Worm (Caenorhabditis elegans) whole organism, L1 larva: ENCODE measurements around the gene dsl-5.

Experiments used
- C16A3.4 ChIP-seq: fragments of 150-350 bp; optimal IDR thresholded peaks from 2 replicates; lab custom pipeline; 2014; ENCODE audit warnings: missing biosample characterization, missing genetic modification characterization
- C34B4.2 ChIP-seq: sonication (generic microtip); optimal IDR thresholded peaks from 2 replicates; lab custom pipeline; 2017; ENCODE audit warnings: mild to moderate bottlenecking, missing genetic modification characterization, missing compliant biosample characterization
- F16B12.6 ChIP-seq: fragments of 150-350 bp; optimal IDR thresholded peaks from 2 replicates; lab custom pipeline; 2014; ENCODE audit warnings: missing biosample characterization, missing genetic modification characterization
- Y116A8C.19 ChIP-seq: sonication (generic microtip); optimal IDR thresholded peaks from 2 replicates; lab custom pipeline; 2016; ENCODE audit warnings: missing compliant biosample characterization, missing genetic modification characterization, borderline replicate concordance
- aly-2 ChIP-seq: fragments of 150-350 bp; optimal IDR thresholded peaks from 2 replicates; lab custom pipeline; 2014; ENCODE audit warnings: missing biosample characterization, missing genetic modification characterization
- ama-1 ChIP-seq: fragments of 150-350 bp; optimal IDR thresholded peaks from 2 replicates; lab custom pipeline; 2014
- blmp-1 ChIP-seq: fragments of 150-350 bp; optimal IDR thresholded peaks from 2 replicates; lab custom pipeline; 2014; ENCODE audit warnings: missing biosample characterization, missing genetic modification characterization
- ceh-63 ChIP-seq: fragments of 200-800 bp; sonication (Bioruptor generic); optimal IDR thresholded peaks from 2 replicates; lab custom pipeline; 2018; ENCODE audit warnings: mild to moderate bottlenecking, missing genetic modification characterization, missing compliant biosample characterization
- ceh-8 ChIP-seq: fragments of 200-800 bp; sonication (Bioruptor generic); optimal IDR thresholded peaks from 2 replicates; lab custom pipeline; 2018; ENCODE audit warnings: mild to moderate bottlenecking, missing genetic modification characterization, moderate library complexity, missing compliant biosample characterization
- ceh-82 ChIP-seq, 3 experiments: fragments of 150-350 bp in 1 of 3; sonication (generic microtip) in 2 of 3; optimal IDR thresholded peaks; 2 replicates each; lab custom pipeline; 2014 to 2017; ENCODE audit warnings: missing biosample characterization in 3 of 3, missing genetic modification characterization in 3 of 3
- ceh-88 ChIP-seq: fragments of 200-800 bp; sonication (Bioruptor generic); IDR thresholded peaks from 2 replicates; pipeline ENCODE4 v1.3.6; 2022; ENCODE audit warnings: missing genetic modification characterization, missing compliant biosample characterization
- ceh-90 ChIP-seq: sonication (generic microtip); optimal IDR thresholded peaks from 2 replicates; lab custom pipeline; 2016; ENCODE audit warnings: missing genetic modification characterization, missing compliant biosample characterization
- dpl-1 ChIP-seq, 3 experiments: fragments of 150-350 bp in 2 of 3; sonication (generic microtip) in 1 of 3; optimal IDR thresholded peaks; 2 replicates each; lab custom pipeline; 2014 to 2017; ENCODE audit warnings: missing biosample characterization in 3 of 3, missing genetic modification characterization in 3 of 3, missing genetic modification reagents in 3 of 3
- efl-1 ChIP-seq, 4 experiments: fragments of 150-350 bp; optimal IDR thresholded peaks in 3 of 4; peaks in 1 of 4; 1 replicate in 1 of 4; 2 replicates in 3 of 4; lab custom pipeline; 2014; ENCODE audit warnings: missing biosample characterization in 2 of 4, missing genetic modification characterization in 2 of 4, missing genetic modification reagents in 2 of 4
- efl-3 ChIP-seq: fragments of 200-800 bp; sonication (Bioruptor generic); optimal IDR thresholded peaks from 2 replicates; lab custom pipeline; 2018; ENCODE audit warnings: mild to moderate bottlenecking, missing genetic modification characterization, missing compliant biosample characterization
- ets-5 ChIP-seq: fragments of 200-800 bp; sonication (Bioruptor generic); IDR thresholded peaks from 2 replicates; pipeline ENCODE4 v1.3.6; 2022; ENCODE audit warnings: missing genetic modification characterization, missing compliant biosample characterization
- fkh-10 ChIP-seq: sonication (generic microtip); optimal IDR thresholded peaks from 2 replicates; lab custom pipeline; 2017; ENCODE audit warnings: missing biosample characterization, missing genetic modification reagents, missing genetic modification characterization
- fkh-4 ChIP-seq: sonication (generic microtip); optimal IDR thresholded peaks from 2 replicates; lab custom pipeline; 2016; ENCODE audit warnings: missing compliant biosample characterization, missing genetic modification characterization, borderline replicate concordance
- fkh-8 ChIP-seq: sonication (generic microtip); optimal IDR thresholded peaks from 2 replicates; lab custom pipeline; 2016; ENCODE audit warnings: mild to moderate bottlenecking, missing genetic modification characterization, missing compliant biosample characterization
- fos-1 ChIP-seq: fragments of 150-350 bp; optimal IDR thresholded peaks from 2 replicates; lab custom pipeline; 2014; ENCODE audit warnings: missing biosample characterization, missing genetic modification characterization
- grh-1 ChIP-seq: fragments of 200-800 bp; sonication (Bioruptor generic); IDR thresholded peaks from 2 replicates; pipeline ENCODE4 v1.3.6; 2022; ENCODE audit warnings: missing genetic modification reagents, missing genetic modification characterization, missing compliant biosample characterization
- hlh-4 ChIP-seq: sonication (generic microtip); optimal IDR thresholded peaks from 2 replicates; lab custom pipeline; 2016; ENCODE audit warnings: mild to moderate bottlenecking, missing genetic modification characterization, missing compliant biosample characterization
- hpl-2 ChIP-seq: fragments of 150-350 bp; optimal IDR thresholded peaks from 2 replicates; lab custom pipeline; 2014; ENCODE audit warnings: missing biosample characterization, missing genetic modification reagents, missing genetic modification characterization
- irx-1 ChIP-seq: sonication (generic microtip); optimal IDR thresholded peaks from 2 replicates; lab custom pipeline; 2016; ENCODE audit warnings: missing genetic modification characterization, missing compliant biosample characterization
- lin-13 ChIP-seq: fragments of 150-350 bp; optimal IDR thresholded peaks from 2 replicates; lab custom pipeline; 2014; ENCODE audit warnings: missing biosample characterization, missing genetic modification reagents, missing genetic modification characterization
- lin-14 ChIP-seq: fragments of 200-800 bp; sonication (Bioruptor generic); optimal IDR thresholded peaks from 2 replicates; lab custom pipeline; 2018; ENCODE audit warnings: mild to moderate bottlenecking, missing genetic modification characterization, moderate library complexity, missing compliant biosample characterization
- lin-15B ChIP-seq: fragments of 150-350 bp; sonication (generic microtip); optimal IDR thresholded peaks from 3 replicates; lab custom pipeline; 2014; ENCODE audit warnings: missing biosample characterization, missing genetic modification characterization
- lin-35 ChIP-seq, 2 experiments: fragments of 150-350 bp; optimal IDR thresholded peaks; 2 replicates each; lab custom pipeline; 2014; ENCODE audit warnings: missing biosample characterization in 2 of 2, missing genetic modification characterization in 2 of 2, missing genetic modification reagents in 2 of 2
- lin-39 ChIP-seq: fragments of 150-350 bp; optimal IDR thresholded peaks from 2 replicates; lab custom pipeline; 2014; ENCODE audit warnings: missing biosample characterization, missing genetic modification reagents, missing genetic modification characterization
- lir-3 ChIP-seq: sonication (generic microtip); optimal IDR thresholded peaks from 2 replicates; lab custom pipeline; 2016; ENCODE audit warnings: mild to moderate bottlenecking, missing genetic modification characterization, moderate library complexity, missing compliant biosample characterization; ENCODE audit not compliant: poor library complexity
- mef-2 ChIP-seq: fragments of 150-350 bp; optimal IDR thresholded peaks from 2 replicates; lab custom pipeline; 2014; ENCODE audit warnings: missing biosample characterization, missing genetic modification characterization
- mep-1 ChIP-seq: fragments of 150-350 bp; optimal IDR thresholded peaks from 2 replicates; lab custom pipeline; 2014; ENCODE audit warnings: missing biosample characterization, missing genetic modification characterization
- nhr-11 ChIP-seq: fragments of 150-350 bp; optimal IDR thresholded peaks from 2 replicates; lab custom pipeline; 2014; ENCODE audit warnings: missing biosample characterization, missing genetic modification characterization
- nhr-20 ChIP-seq: sonication (generic microtip); optimal IDR thresholded peaks from 2 replicates; lab custom pipeline; 2016; ENCODE audit warnings: mild to moderate bottlenecking, missing genetic modification characterization, missing compliant biosample characterization
- nhr-237 ChIP-seq: fragments of 150-350 bp; optimal IDR thresholded peaks from 2 replicates; lab custom pipeline; 2014; ENCODE audit warnings: missing biosample characterization, missing genetic modification characterization
- nhr-28 ChIP-seq: fragments of 150-350 bp; optimal IDR thresholded peaks from 2 replicates; lab custom pipeline; 2014; ENCODE audit warnings: missing biosample characterization, missing genetic modification characterization
- nhr-47 ChIP-seq: sonication (generic microtip); optimal IDR thresholded peaks from 2 replicates; lab custom pipeline; 2016; ENCODE audit warnings: mild to moderate bottlenecking, missing genetic modification characterization, moderate library complexity, missing compliant biosample characterization
- nhr-71 ChIP-seq: sonication (generic microtip); optimal IDR thresholded peaks from 2 replicates; lab custom pipeline; 2016; ENCODE audit warnings: mild to moderate bottlenecking, missing genetic modification characterization, moderate library complexity, missing compliant biosample characterization
- nhr-76 ChIP-seq: sonication (generic microtip); optimal IDR thresholded peaks from 2 replicates; lab custom pipeline; 2017; ENCODE audit warnings: missing biosample characterization, missing genetic modification characterization
- nhr-77 ChIP-seq: fragments of 150-350 bp; optimal IDR thresholded peaks from 2 replicates; lab custom pipeline; 2014; ENCODE audit warnings: missing biosample characterization, missing genetic modification characterization
- nhr-84 ChIP-seq: sonication (generic microtip); optimal IDR thresholded peaks from 2 replicates; lab custom pipeline; 2017; ENCODE audit warnings: missing biosample characterization, missing genetic modification characterization
- nhr-85 ChIP-seq: sonication (generic microtip); peaks from one replicate; lab custom pipeline; 2016; ENCODE audit warnings: missing genetic modification characterization, inconsistent platforms, missing compliant biosample characterization
- skn-1 ChIP-seq: fragments of 150-350 bp; optimal IDR thresholded peaks from 2 replicates; lab custom pipeline; 2014; ENCODE audit warnings: missing biosample characterization, missing genetic modification characterization
- snu-23 ChIP-seq: sonication (generic microtip); optimal IDR thresholded peaks from 2 replicates; lab custom pipeline; 2016; ENCODE audit warnings: missing genetic modification characterization, missing compliant biosample characterization
- sptf-1 ChIP-seq: fragments of 150-350 bp; optimal IDR thresholded peaks from 2 replicates; lab custom pipeline; 2014; ENCODE audit warnings: missing biosample characterization, missing genetic modification characterization
- sup-37 ChIP-seq: fragments of 200-800 bp; sonication (Bioruptor generic); optimal IDR thresholded peaks from 2 replicates; lab custom pipeline; 2018; ENCODE audit warnings: mild to moderate bottlenecking, missing genetic modification characterization, missing compliant biosample characterization
- tbx-2 ChIP-seq: sonication (generic microtip); optimal IDR thresholded peaks from 2 replicates; lab custom pipeline; 2016; ENCODE audit warnings: missing genetic modification characterization, missing compliant biosample characterization
- tlp-1 ChIP-seq: fragments of 150-350 bp; optimal IDR thresholded peaks from 2 replicates; lab custom pipeline; 2014; ENCODE audit warnings: missing biosample characterization, missing genetic modification characterization
- unc-130 ChIP-seq: fragments of 150-350 bp; optimal IDR thresholded peaks from 2 replicates; lab custom pipeline; 2017; ENCODE audit warnings: missing biosample characterization, missing genetic modification characterization, inconsistent platforms
- unc-30 ChIP-seq: sonication (generic microtip); optimal IDR thresholded peaks from 2 replicates; lab custom pipeline; 2017; ENCODE audit warnings: missing biosample characterization, missing genetic modification characterization
- unc-62 ChIP-seq: fragments of 150-350 bp; optimal IDR thresholded peaks from 2 replicates; lab custom pipeline; 2014; ENCODE audit warnings: missing biosample characterization, missing genetic modification reagents, missing genetic modification characterization
- unc-98 ChIP-seq: fragments of 200-800 bp; sonication (Bioruptor generic); IDR thresholded peaks from 2 replicates; pipeline ENCODE4 v1.3.6; 2022; ENCODE audit warnings: missing genetic modification characterization, missing compliant biosample characterization
- ztf-11 ChIP-seq, 2 experiments: sonication (generic microtip); optimal IDR thresholded peaks; 2 replicates each; lab custom pipeline; 2016 to 2017; ENCODE audit warnings: missing genetic modification characterization in 2 of 2, missing biosample characterization in 1 of 2, missing compliant biosample characterization in 1 of 2
- ztf-4 ChIP-seq: fragments of 150-350 bp; optimal IDR thresholded peaks from 2 replicates; lab custom pipeline; 2014; ENCODE audit warnings: missing biosample characterization, missing genetic modification characterization

The dsl-5 gene

DNA sequence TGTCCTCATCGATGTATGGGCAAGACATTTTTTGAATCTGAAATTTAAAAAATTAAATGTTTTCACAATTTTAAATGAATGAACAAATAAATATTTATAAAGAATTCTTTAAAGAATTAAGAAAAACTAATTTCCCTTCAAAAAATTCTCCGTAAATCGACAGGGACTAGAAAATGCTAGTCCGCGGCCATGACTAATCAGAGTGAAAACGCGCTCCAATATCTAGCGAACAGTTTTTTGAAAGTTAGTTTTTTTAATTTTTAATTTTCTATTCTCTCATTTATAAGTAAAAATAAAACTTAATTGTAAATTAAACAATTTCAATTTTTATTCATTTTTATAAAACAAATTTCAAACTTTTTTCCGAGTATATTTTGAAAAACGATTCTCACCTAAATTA lies 28.0 kb downstream of the dsl-5 start (continued):
- TF ChIP-seq fkh-4 (tag; lab: Kevin White, UChicago) (peak; percentile 37), nhr-84 (tag; lab: Kevin White, UChicago) (no peak), mep-1 (tag; lab: Kevin White, UChicago) (peak; percentile 70), ets-5 (GFP tag; lab: Robert Waterston, UW) (no peak), unc-30 (tag; lab: Kevin White, UChicago) (no peak), efl-1 (optimal IDR thresholded peaks at IDR 0.05; lab: Kevin White, UChicago) (peak; percentile 19 to 43), efl-1 (GFP tag; optimal IDR thresholded peaks at IDR 0.05 in 1 of 2; lab: Kevin White, UChicago) (peak; percentile 46 to 83), ceh-8 (GFP tag; lab: Kevin White, UChicago) (no peak), nhr-71 (tag; lab: Kevin White, UChicago) (peak; percentile 66), efl-3 (GFP tag; lab: Kevin White, UChicago) (no peak), sup-37 (GFP tag; lab: Kevin White, UChicago) (no peak), mef-2 (tag; lab: Kevin White, UChicago) (no peak), lin-13 (GFP tag; lab: Kevin White, UChicago) (no peak), F16B12.6 (tag; lab: Kevin White, UChicago) (no peak), fkh-10 (no peak), nhr-237 (no peak), ceh-90 (tag; lab: Kevin White, UChicago) (peak; percentile 89), sptf-1 (no peak), irx-1 (peak; percentile 75), unc-98 (no peak; the same call in 1 of the 2 replicates), fkh-8 (tag; lab: Kevin White, UChicago) (no peak), ceh-88 (GFP tag; lab: Robert Waterston, UW) (peak; percentile 33; the same call in 1 of the 2 replicates), hlh-4 (no peak), nhr-20 (tag; lab: Kevin White, UChicago) (peak; percentile 7), fos-1 (tag; lab: Kevin White, UChicago) (no peak), ceh-63 (GFP tag; lab: Kevin White, UChicago) (no peak), nhr-11 (peak; percentile 14), ama-1 (no peak), unc-62 (GFP tag; lab: Kevin White, UChicago) (no peak), nhr-77 (no peak), C16A3.4 (tag; lab: Kevin White, UChicago) (peak; percentile 38), tbx-2 (tag; lab: Kevin White, UChicago) (peak; percentile 31), blmp-1 (peak; percentile 32), tlp-1 (tag; lab: Kevin White, UChicago) (no peak), grh-1 (no peak), dpl-1 (GFP tag; optimal IDR thresholded peaks at IDR 0.05; lab: Kevin White, UChicago) (peak in 2 of 3 experiments; percentile 39 to 55), nhr-28 (tag; lab: Kevin White, UChicago) (no peak), lin-14 (peak; percentile 69), ztf-11 (tag; optimal IDR thresholded peaks at IDR 0.05; lab: Kevin White, UChicago) (peak in 1 of 2 experiments; percentile 53), nhr-85 (tag; lab: Kevin White, UChicago) (no peak), lin-15B (tag; lab: Kevin White, UChicago) (peak; percentile 66), snu-23 (GFP tag; lab: Kevin White, UChicago) (peak; percentile 15), lin-35 (GFP tag; optimal IDR thresholded peaks at IDR 0.05; lab: Kevin White, UChicago) (peak; percentile 28 to 60), hpl-2 (GFP tag; lab: Kevin White, UChicago) (no peak), nhr-47 (tag; lab: Kevin White, UChicago) (peak; percentile 63), lir-3 (tag; lab: Kevin White, UChicago) (peak; percentile 83), ceh-82 (tag; optimal IDR thresholded peaks at IDR 0.05; lab: Kevin White, UChicago) (peak in 1 of 3 experiments; percentile 3), skn-1 (peak; percentile 71), Y116A8C.19 (no peak), nhr-76 (no peak), ztf-4 (tag; lab: Kevin White, UChicago) (no peak), unc-130 (no peak), lin-39 (tag; lab: Kevin White, UChicago) (peak; percentile 14), aly-2 (tag; lab: Kevin White, UChicago) (no peak), C34B4.2 (tag; lab: Kevin White, UChicago) (no peak)
